Worm (Caenorhabditis elegans) whole organism, early embryonic: ENCODE measurements around the gene Y105C5B.15.

Source experiments
- B0310.2 ChIP-seq: sonication (generic microtip); optimal IDR thresholded peaks from 2 replicates; lab custom pipeline; 2016; ENCODE audit warnings: mild to moderate bottlenecking, missing genetic modification characterization, missing compliant biosample characterization
- pes-1 ChIP-seq: fragments of 200-800 bp; sonication (Bioruptor generic); IDR thresholded peaks from 2 replicates; pipeline ENCODE4 v1.3.6; 2022; ENCODE audit warnings: missing genetic modification reagents, missing genetic modification characterization, missing compliant biosample characterization

The Y105C5B.15 gene

ce11 chrIV:16001058-16001457 lies 49.3 kb downstream of the Y105C5B.15 start:
- TF ChIP-seq pes-1 (GFP tag; lab: Robert Waterston, UW) (peak; percentile 52; the same call in 1 of the 2 replicates), B0310.2 (tag; lab: Kevin White, UChicago) (no peak)
